Fruit fly (Drosophila melanogaster) whole organism, embryonic: ENCODE data around the gene CG3748.
A peak's percentile ranks its signal among the peaks of the same experiment; 100 is the strongest.

Experiments used
- Abd-B ChIP-seq: fragments of 200-800 bp; sonication (Bioruptor generic); optimal IDR thresholded peaks from 2 replicates; lab custom pipeline; 2018; ENCODE audit warnings: missing biosample characterization, mild to moderate bottlenecking, missing genetic modification characterization, moderate library complexity
- CG10147 ChIP-seq: fragments of 200-800 bp; sonication (Bioruptor generic); optimal IDR thresholded peaks from 2 replicates; lab custom pipeline; 2019; ENCODE audit warnings: missing biosample characterization, mild to moderate bottlenecking, missing genetic modification characterization, moderate library complexity
- CG10543 ChIP-seq: fragments of 200-800 bp; sonication (Bioruptor generic); optimal IDR thresholded peaks from 3 replicates; lab custom pipeline; 2017; ENCODE audit warnings: missing biosample characterization, mild to moderate bottlenecking, missing genetic modification characterization, moderate library complexity
- CG11093 ChIP-seq: fragments of 200-800 bp; sonication (Bioruptor generic); IDR thresholded peaks from 3 replicates; pipeline ENCODE4 v1.3.6; 2022; ENCODE audit warnings: missing biosample characterization, missing genetic modification characterization
- CG11695 ChIP-seq: fragments of 200-800 bp; sonication (Bioruptor generic); IDR thresholded peaks from 3 replicates; pipeline ENCODE4 v1.3.6; 2022; ENCODE audit warnings: missing biosample characterization, missing genetic modification characterization
- CG12219 ChIP-seq: fragments of 200-800 bp; sonication (Bioruptor generic); optimal IDR thresholded peaks from 3 replicates; lab custom pipeline; 2018; ENCODE audit warnings: missing biosample characterization, mild to moderate bottlenecking, missing genetic modification characterization
- CG14710 ChIP-seq: fragments of 200-800 bp; sonication (Bioruptor generic); optimal IDR thresholded peaks from 3 replicates; lab custom pipeline; 2019; ENCODE audit warnings: missing biosample characterization, mild to moderate bottlenecking, missing genetic modification characterization, moderate library complexity
- CG14860 ChIP-seq: fragments of 200-800 bp; sonication (Bioruptor generic); IDR thresholded peaks from 3 replicates; pipeline ENCODE4 v1.3.6; 2022; ENCODE audit warnings: missing biosample characterization, missing genetic modification characterization; ENCODE audit not compliant: partially characterized antibody
- CG15514 ChIP-seq: fragments of 200-800 bp; sonication (Bioruptor generic); optimal IDR thresholded peaks from 3 replicates; lab custom pipeline; 2017; ENCODE audit warnings: missing biosample characterization, missing genetic modification characterization, mild to moderate bottlenecking, moderate library complexity, missing genetic modification reagents
- CG18599 ChIP-seq: fragments of 200-800 bp; sonication (Bioruptor generic); optimal IDR thresholded peaks from 3 replicates; lab custom pipeline; 2017; ENCODE audit warnings: missing biosample characterization, missing genetic modification characterization, mild to moderate bottlenecking, moderate library complexity, missing genetic modification reagents
- CG2712 ChIP-seq: fragments of 200-800 bp; optimal IDR thresholded peaks from 3 replicates; lab custom pipeline; 2019; ENCODE audit warnings: missing biosample characterization, mild to moderate bottlenecking, missing genetic modification characterization, moderate library complexity
- CG34376 ChIP-seq: fragments of 200-800 bp; sonication (Bioruptor generic); optimal IDR thresholded peaks from 2 replicates; lab custom pipeline; 2018; ENCODE audit warnings: missing biosample characterization, mild to moderate bottlenecking, missing genetic modification characterization
- CG4282 ChIP-seq: fragments of 200-800 bp; sonication (Bioruptor generic); optimal IDR thresholded peaks from 2 replicates; lab custom pipeline; 2016; ENCODE audit warnings: missing biosample characterization, missing genetic modification characterization
- CG7372 ChIP-seq: fragments of 200-800 bp; sonication (Bioruptor generic); IDR thresholded peaks from 2 replicates; pipeline ENCODE4 v1.3.6; 2022; ENCODE audit warnings: missing biosample characterization, missing genetic modification characterization
- Dfd ChIP-seq, 2 experiments: fragments of >200 bp; optimal IDR thresholded peaks; 2 replicates each; lab custom pipeline; 2017; ENCODE audit warnings: missing biosample characterization in 2 of 2, missing genetic modification characterization in 2 of 2
- Fer1 ChIP-seq: fragments of 200-800 bp; sonication (Bioruptor generic); optimal IDR thresholded peaks from 2 replicates; lab custom pipeline; 2017; ENCODE audit warnings: missing biosample characterization, mild to moderate bottlenecking, missing genetic modification characterization
- HLH3B ChIP-seq: fragments of 200-800 bp; sonication (Bioruptor generic); IDR thresholded peaks from 2 replicates; pipeline ENCODE4 v1.3.6; 2022; ENCODE audit warnings: missing biosample characterization, missing genetic modification characterization
- HLHmδ ChIP-seq: fragments of 200-800 bp; sonication (Bioruptor generic); optimal IDR thresholded peaks from 2 replicates; lab custom pipeline; 2018; ENCODE audit warnings: missing biosample characterization, mild to moderate bottlenecking, missing genetic modification characterization, moderate library complexity
- Hey ChIP-seq: fragments of 200-800 bp; sonication (Bioruptor generic); optimal IDR thresholded peaks from 3 replicates; lab custom pipeline; 2018; ENCODE audit warnings: missing biosample characterization, mild to moderate bottlenecking, missing genetic modification characterization
- MBD-R2 ChIP-seq: fragments of 200-800 bp; sonication (Bioruptor generic); IDR thresholded peaks from 2 replicates; pipeline ENCODE4 v1.3.6; 2022; ENCODE audit warnings: missing biosample characterization, missing genetic modification characterization
- NFAT ChIP-seq: fragments of 200-800 bp; sonication (Bioruptor generic); IDR thresholded peaks from 2 replicates; pipeline ENCODE4 v1.3.6; 2022; ENCODE audit warnings: missing biosample characterization, missing genetic modification characterization
- Pdp1 ChIP-seq, 2 experiments: fragments of 200-800 bp; sonication (Bioruptor generic); optimal IDR thresholded peaks; 3 replicates each; lab custom pipeline; 2016; ENCODE audit warnings: missing biosample characterization in 2 of 2, missing genetic modification characterization in 2 of 2, mild to moderate bottlenecking in 1 of 2, moderate library complexity in 1 of 2
- Ssrp ChIP-seq: fragments of 200-800 bp; sonication (Bioruptor generic); optimal IDR thresholded peaks from 2 replicates; lab custom pipeline; 2018; ENCODE audit warnings: missing biosample characterization, mild to moderate bottlenecking, missing genetic modification characterization, moderate library complexity
- Usf ChIP-seq: fragments of 200-800 bp; sonication (Bioruptor generic); optimal IDR thresholded peaks from 2 replicates; lab custom pipeline; 2017; ENCODE audit warnings: missing genotype, missing biosample characterization, missing genetic modification characterization
- caup ChIP-seq: fragments of 200-800 bp; sonication (Bioruptor generic); optimal IDR thresholded peaks from 3 replicates; lab custom pipeline; 2017; ENCODE audit warnings: missing biosample characterization, mild to moderate bottlenecking, missing genetic modification characterization, moderate library complexity; ENCODE audit not compliant: severe bottlenecking
- chif ChIP-seq, 2 experiments: fragments of 200-800 bp; sonication (Bioruptor generic); optimal IDR thresholded peaks; 3 replicates each; lab custom pipeline; 2016; ENCODE audit warnings: missing biosample characterization in 2 of 2, missing genetic modification characterization in 2 of 2
- chn ChIP-seq: fragments of 200-800 bp; sonication (Bioruptor generic); optimal IDR thresholded peaks from 2 replicates; lab custom pipeline; 2016; ENCODE audit warnings: missing biosample characterization, missing genetic modification characterization
- eve ChIP-seq, 2 experiments: fragments of >200 bp; optimal IDR thresholded peaks; 2 replicates each; lab custom pipeline; 2017; ENCODE audit warnings: missing biosample characterization in 2 of 2, missing genetic modification characterization in 2 of 2
- gro ChIP-seq: fragments of 200-800 bp; sonication (Bioruptor generic); optimal IDR thresholded peaks from 2 replicates; lab custom pipeline; 2016; ENCODE audit warnings: missing biosample characterization, missing genetic modification characterization
- hkb ChIP-seq, 2 experiments: fragments of 200-800 bp in 1 of 2; fragments of >200 bp in 1 of 2; sonication (Bioruptor generic) in 1 of 2; IDR thresholded peaks in 1 of 2; optimal IDR thresholded peaks in 1 of 2; 2 replicates each; pipeline versions ENCODE4 v1.3.6 to Lab custom; 2017 to 2022; ENCODE audit warnings: missing biosample characterization in 1 of 2, missing genetic modification characterization in 1 of 2
- jumu ChIP-seq: fragments of 200-800 bp; sonication (Bioruptor generic); optimal IDR thresholded peaks from 3 replicates; lab custom pipeline; 2016; ENCODE audit warnings: missing biosample characterization, missing genetic modification characterization
- kah ChIP-seq: fragments of 200-800 bp; sonication (Bioruptor generic); optimal IDR thresholded peaks from 2 replicates; lab custom pipeline; 2018; ENCODE audit warnings: missing biosample characterization, mild to moderate bottlenecking, missing genetic modification characterization
- mirr ChIP-seq: fragments of 200-800 bp; sonication (Bioruptor generic); optimal IDR thresholded peaks from 3 replicates; lab custom pipeline; 2018; ENCODE audit warnings: missing biosample characterization, mild to moderate bottlenecking, missing genetic modification characterization
- nerfin-1 ChIP-seq: fragments of 200-800 bp; sonication (Bioruptor generic); optimal IDR thresholded peaks from 3 replicates; lab custom pipeline; 2019; ENCODE audit warnings: missing biosample characterization, mild to moderate bottlenecking, missing genetic modification characterization, moderate library complexity
- oc ChIP-seq: fragments of 200-800 bp; sonication (Bioruptor generic); optimal IDR thresholded peaks from 2 replicates; lab custom pipeline; 2018; ENCODE audit warnings: missing biosample characterization, mild to moderate bottlenecking, missing genetic modification characterization, moderate library complexity
- prd ChIP-seq, 3 experiments: fragments of >200 bp in 2 of 3; fragments of 200-800 bp in 1 of 3; sonication (Bioruptor generic) in 1 of 3; optimal IDR thresholded peaks in 2 of 3; IDR thresholded peaks in 1 of 3; 2 replicates in 2 of 3; 3 replicates in 1 of 3; pipeline versions ENCODE4 v1.3.6 to Lab custom; 2017 to 2022; ENCODE audit warnings: missing biosample characterization in 1 of 3, missing genetic modification characterization in 1 of 3
- pzg ChIP-seq: fragments of 200-800 bp; sonication (Bioruptor generic); optimal IDR thresholded peaks from 3 replicates; lab custom pipeline; 2018; ENCODE audit warnings: missing biosample characterization, mild to moderate bottlenecking, missing genetic modification characterization, moderate library complexity
- salm ChIP-seq: fragments of 200-800 bp; sonication (Bioruptor generic); optimal IDR thresholded peaks from 2 replicates; lab custom pipeline; 2018; ENCODE audit warnings: missing biosample characterization, mild to moderate bottlenecking, missing genetic modification characterization
- schlank ChIP-seq: fragments of 200-800 bp; sonication (Bioruptor generic); optimal IDR thresholded peaks from 2 replicates; lab custom pipeline; 2018; ENCODE audit warnings: missing biosample characterization, mild to moderate bottlenecking, missing genetic modification characterization
- sd ChIP-seq: fragments of 200-800 bp; sonication (Bioruptor generic); optimal IDR thresholded peaks from 3 replicates; lab custom pipeline; 2018; ENCODE audit warnings: missing biosample characterization, mild to moderate bottlenecking, missing genetic modification characterization, moderate library complexity
- sens ChIP-seq: fragments of 200-800 bp; sonication (Bioruptor generic); peaks from one replicate; lab custom pipeline; 2016; ENCODE audit warnings: missing biosample characterization, missing genetic modification characterization
- shn ChIP-seq: fragments of 200-800 bp; sonication (Bioruptor generic); optimal IDR thresholded peaks from 3 replicates; lab custom pipeline; 2016; ENCODE audit warnings: missing biosample characterization, missing genetic modification characterization
- ssp ChIP-seq: fragments of 200-800 bp; sonication (Bioruptor generic); IDR thresholded peaks from 2 replicates; pipeline ENCODE4 v1.3.6; 2022; ENCODE audit warnings: missing biosample characterization, missing genetic modification characterization
- sug ChIP-seq: fragments of 200-800 bp; optimal IDR thresholded peaks from 2 replicates; lab custom pipeline; 2019; ENCODE audit warnings: missing biosample characterization, mild to moderate bottlenecking, missing genetic modification characterization, moderate library complexity

The CG3748 gene

dm6 chr2L:9388013-9388605 lies 45.5 kb downstream of the CG3748 start (continued):
- TF ChIP-seq CG14860 (GFP tag; lab: Robert Waterston, UW) (no peak), Ssrp (tag; lab: Kevin White, UChicago) (no peak), CG10147 (GFP tag; lab: Kevin White, UChicago) (peak; percentile 29), Abd-B (GFP tag; lab: Kevin White, UChicago) (peak; percentile 61), CG7372 (GFP tag; lab: Robert Waterston, UW) (0 out of 2 replicates have a peak, but pooled peaks have one; percentile 17), kah (GFP tag; lab: Kevin White, UChicago) (no peak), chn (GFP tag; lab: Kevin White, UChicago) (peak; percentile 58), hkb (optimal IDR thresholded peaks at IDR 0.05; lab: Kevin White, UChicago) (no peak), hkb (GFP tag; IDR thresholded peaks at IDR 0.05; lab: Robert Waterston, UW) (peak; percentile 69), CG15514 (GFP tag; lab: Kevin White, UChicago) (peak; percentile 66), CG11695 (GFP tag; lab: Robert Waterston, UW) (peak; percentile 61; the same call in 2 of the 3 replicates), CG4282 (GFP tag; lab: Kevin White, UChicago) (peak; percentile 44), Fer1 (peak; percentile 52), CG12219 (peak; percentile 21), jumu (GFP tag; lab: Kevin White, UChicago) (peak; percentile 56), CG14710 (tag; lab: Kevin White, UChicago) (no peak), prd (optimal IDR thresholded peaks at IDR 0.05; lab: Kevin White, UChicago) (no peak), prd (GFP tag; IDR thresholded peaks at IDR 0.05; lab: Robert Waterston, UW) (peak; percentile 66), ssp (GFP tag; lab: Robert Waterston, UW) (no peak), oc (tag; lab: Kevin White, UChicago) (peak; percentile 23)

- TF ChIP-seq Pdp1 (GFP tag; optimal IDR thresholded peaks at IDR 0.05; lab: Kevin White, UChicago) (peak in 1 of 2 experiments; percentile 97), chif (GFP tag; optimal IDR thresholded peaks at IDR 0.05; lab: Kevin White, UChicago) (no peak), NFAT (GFP tag; lab: Robert Waterston, UW) (peak; percentile 46; the same call in 1 of the 2 replicates), schlank (tag; lab: Kevin White, UChicago) (peak; percentile 19), salm (tag; lab: Kevin White, UChicago) (peak; percentile 21), CG11093 (no peak), pzg (GFP tag; lab: Kevin White, UChicago) (no peak), MBD-R2 (no peak), eve (GFP tag; optimal IDR thresholded peaks at IDR 0.05; lab: Kevin White, UChicago) (peak in 1 of 2 experiments; percentile 42), sd (tag; lab: Kevin White, UChicago) (peak; percentile 7), CG18599 (peak; percentile 23), CG2712 (tag; lab: Kevin White, UChicago) (no peak), nerfin-1 (no peak), Usf (GFP tag; lab: Kevin White, UChicago) (no peak), CG10543 (GFP tag; lab: Kevin White, UChicago) (peak; percentile 42), hkb (optimal IDR thresholded peaks at IDR 0.05; lab: Kevin White, UChicago) (no peak), hkb (GFP tag; IDR thresholded peaks at IDR 0.05; lab: Robert Waterston, UW) (0 out of 2 replicates have a peak, but pooled peaks have one; percentile 9), Dfd (GFP tag; optimal IDR thresholded peaks at IDR 0.05; lab: Kevin White, UChicago) (no peak), gro (GFP tag; lab: Kevin White, UChicago) (peak; percentile 5), CG34376 (peak; percentile 90), caup (GFP tag; lab: Kevin White, UChicago) (peak; percentile 27), HLH3B (GFP tag; lab: Robert Waterston, UW) (no peak), mirr (peak; percentile 95), sug (peak; percentile 97), Hey (tag; lab: Kevin White, UChicago) (peak; percentile 54), sens (GFP tag; lab: Kevin White, UChicago) (peak; percentile 28), HLHmδ (GFP tag; lab: Kevin White, UChicago) (no peak), shn (GFP tag; lab: Kevin White, UChicago) (no peak)
These were observed 46.5 kb downstream of the CG3748 start for dm6 chr2L:9388924-9389765.
